Worm (Caenorhabditis elegans) whole organism, L1 larva: ENCODE results near the gene che-6.

Experiments used
- C04F5.9 ChIP-seq: sonication (generic microtip); optimal IDR thresholded peaks from 2 replicates; lab custom pipeline; 2016; ENCODE audit warnings: missing genetic modification characterization, missing compliant biosample characterization
- C16A3.4 ChIP-seq: fragments of 150-350 bp; optimal IDR thresholded peaks from 2 replicates; lab custom pipeline; 2014; ENCODE audit warnings: missing biosample characterization, missing genetic modification characterization
- C34B4.2 ChIP-seq: sonication (generic microtip); optimal IDR thresholded peaks from 2 replicates; lab custom pipeline; 2017; ENCODE audit warnings: mild to moderate bottlenecking, missing genetic modification characterization, missing compliant biosample characterization
- F16B12.6 ChIP-seq: fragments of 150-350 bp; optimal IDR thresholded peaks from 2 replicates; lab custom pipeline; 2014; ENCODE audit warnings: missing biosample characterization, missing genetic modification characterization
- aha-1 ChIP-seq: fragments of 150-350 bp; optimal IDR thresholded peaks from 2 replicates; lab custom pipeline; 2014; ENCODE audit warnings: missing biosample characterization, missing genetic modification characterization
- ama-1 ChIP-seq: fragments of 150-350 bp; optimal IDR thresholded peaks from 2 replicates; lab custom pipeline; 2014
- blmp-1 ChIP-seq: fragments of 150-350 bp; optimal IDR thresholded peaks from 2 replicates; lab custom pipeline; 2014; ENCODE audit warnings: missing biosample characterization, missing genetic modification characterization
- ceh-63 ChIP-seq: fragments of 200-800 bp; sonication (Bioruptor generic); optimal IDR thresholded peaks from 2 replicates; lab custom pipeline; 2018; ENCODE audit warnings: mild to moderate bottlenecking, missing genetic modification characterization, missing compliant biosample characterization
- ceh-8 ChIP-seq: fragments of 200-800 bp; sonication (Bioruptor generic); optimal IDR thresholded peaks from 2 replicates; lab custom pipeline; 2018; ENCODE audit warnings: mild to moderate bottlenecking, missing genetic modification characterization, moderate library complexity, missing compliant biosample characterization
- ceh-82 ChIP-seq, 3 experiments: fragments of 150-350 bp in 1 of 3; sonication (generic microtip) in 2 of 3; optimal IDR thresholded peaks; 2 replicates each; lab custom pipeline; 2014 to 2017; ENCODE audit warnings: missing biosample characterization in 3 of 3, missing genetic modification characterization in 3 of 3
- ceh-90 ChIP-seq: sonication (generic microtip); optimal IDR thresholded peaks from 2 replicates; lab custom pipeline; 2016; ENCODE audit warnings: missing genetic modification characterization, missing compliant biosample characterization
- ces-1 ChIP-seq: fragments of 150-350 bp; optimal IDR thresholded peaks from 2 replicates; lab custom pipeline; 2014; ENCODE audit warnings: missing biosample characterization, missing genetic modification reagents, missing genetic modification characterization
- dpl-1 ChIP-seq, 3 experiments: fragments of 150-350 bp in 2 of 3; sonication (generic microtip) in 1 of 3; optimal IDR thresholded peaks; 2 replicates each; lab custom pipeline; 2014 to 2017; ENCODE audit warnings: missing biosample characterization in 3 of 3, missing genetic modification characterization in 3 of 3, missing genetic modification reagents in 3 of 3
- dsc-1 ChIP-seq: sonication (generic microtip); optimal IDR thresholded peaks from 2 replicates; lab custom pipeline; 2016; ENCODE audit warnings: mild to moderate bottlenecking, missing genetic modification characterization, missing compliant biosample characterization
- efl-1 ChIP-seq, 4 experiments: fragments of 150-350 bp; optimal IDR thresholded peaks in 3 of 4; peaks in 1 of 4; 1 replicate in 1 of 4; 2 replicates in 3 of 4; lab custom pipeline; 2014; ENCODE audit warnings: missing biosample characterization in 2 of 4, missing genetic modification characterization in 2 of 4, missing genetic modification reagents in 2 of 4
- egl-13 ChIP-seq: sonication (generic microtip); optimal IDR thresholded peaks from 2 replicates; lab custom pipeline; 2016; ENCODE audit warnings: missing genotype, missing genetic modification reagents, missing genetic modification characterization, missing compliant biosample characterization
- egl-27 ChIP-seq, 2 experiments: fragments of 150-350 bp in 1 of 2; sonication (generic microtip); optimal IDR thresholded peaks; 3 replicates each; lab custom pipeline; 2017 to 2018; ENCODE audit warnings: missing biosample characterization in 2 of 2, missing genetic modification characterization in 2 of 2, missing genetic modification reagents in 2 of 2
- ets-5 ChIP-seq: fragments of 200-800 bp; sonication (Bioruptor generic); IDR thresholded peaks from 2 replicates; pipeline ENCODE4 v1.3.6; 2022; ENCODE audit warnings: missing genetic modification characterization, missing compliant biosample characterization
- fkh-10 ChIP-seq: sonication (generic microtip); optimal IDR thresholded peaks from 2 replicates; lab custom pipeline; 2017; ENCODE audit warnings: missing biosample characterization, missing genetic modification reagents, missing genetic modification characterization
- fkh-4 ChIP-seq: sonication (generic microtip); optimal IDR thresholded peaks from 2 replicates; lab custom pipeline; 2016; ENCODE audit warnings: missing compliant biosample characterization, missing genetic modification characterization, borderline replicate concordance
- fkh-8 ChIP-seq: sonication (generic microtip); optimal IDR thresholded peaks from 2 replicates; lab custom pipeline; 2016; ENCODE audit warnings: mild to moderate bottlenecking, missing genetic modification characterization, missing compliant biosample characterization
- grh-1 ChIP-seq: fragments of 200-800 bp; sonication (Bioruptor generic); IDR thresholded peaks from 2 replicates; pipeline ENCODE4 v1.3.6; 2022; ENCODE audit warnings: missing genetic modification reagents, missing genetic modification characterization, missing compliant biosample characterization
- hpl-2 ChIP-seq: fragments of 150-350 bp; optimal IDR thresholded peaks from 2 replicates; lab custom pipeline; 2014; ENCODE audit warnings: missing biosample characterization, missing genetic modification reagents, missing genetic modification characterization
- irx-1 ChIP-seq: sonication (generic microtip); optimal IDR thresholded peaks from 2 replicates; lab custom pipeline; 2016; ENCODE audit warnings: missing genetic modification characterization, missing compliant biosample characterization
- lin-13 ChIP-seq: fragments of 150-350 bp; optimal IDR thresholded peaks from 2 replicates; lab custom pipeline; 2014; ENCODE audit warnings: missing biosample characterization, missing genetic modification reagents, missing genetic modification characterization
- lin-14 ChIP-seq: fragments of 200-800 bp; sonication (Bioruptor generic); optimal IDR thresholded peaks from 2 replicates; lab custom pipeline; 2018; ENCODE audit warnings: mild to moderate bottlenecking, missing genetic modification characterization, moderate library complexity, missing compliant biosample characterization
- lin-15B ChIP-seq: fragments of 150-350 bp; sonication (generic microtip); optimal IDR thresholded peaks from 3 replicates; lab custom pipeline; 2014; ENCODE audit warnings: missing biosample characterization, missing genetic modification characterization
- lin-39 ChIP-seq: fragments of 150-350 bp; optimal IDR thresholded peaks from 2 replicates; lab custom pipeline; 2014; ENCODE audit warnings: missing biosample characterization, missing genetic modification reagents, missing genetic modification characterization
- lir-3 ChIP-seq: sonication (generic microtip); optimal IDR thresholded peaks from 2 replicates; lab custom pipeline; 2016; ENCODE audit warnings: mild to moderate bottlenecking, missing genetic modification characterization, moderate library complexity, missing compliant biosample characterization; ENCODE audit not compliant: poor library complexity
- mef-2 ChIP-seq: fragments of 150-350 bp; optimal IDR thresholded peaks from 2 replicates; lab custom pipeline; 2014; ENCODE audit warnings: missing biosample characterization, missing genetic modification characterization
- nhr-12 ChIP-seq: sonication (generic microtip); optimal IDR thresholded peaks from 2 replicates; lab custom pipeline; 2017; ENCODE audit warnings: missing biosample characterization, missing genetic modification characterization
- nhr-19 ChIP-seq: fragments of 200-800 bp; sonication (Bioruptor generic); conservative IDR thresholded peaks from 2 replicates; pipeline ENCODE4 v1.3.6; 2022; ENCODE audit warnings: missing genetic modification characterization, missing compliant biosample characterization
- nhr-71 ChIP-seq: sonication (generic microtip); optimal IDR thresholded peaks from 2 replicates; lab custom pipeline; 2016; ENCODE audit warnings: mild to moderate bottlenecking, missing genetic modification characterization, moderate library complexity, missing compliant biosample characterization
- nhr-85 ChIP-seq: sonication (generic microtip); peaks from one replicate; lab custom pipeline; 2016; ENCODE audit warnings: missing genetic modification characterization, inconsistent platforms, missing compliant biosample characterization
- nhr-90 ChIP-seq: sonication (generic microtip); optimal IDR thresholded peaks from 2 replicates; lab custom pipeline; 2016; ENCODE audit warnings: mild to moderate bottlenecking, missing genetic modification characterization, missing compliant biosample characterization; ENCODE audit not compliant: poor library complexity
- pag-3 ChIP-seq: sonication (generic microtip); optimal IDR thresholded peaks from 2 replicates; lab custom pipeline; 2017; ENCODE audit warnings: missing genetic modification characterization, mild to moderate bottlenecking, missing compliant biosample characterization, antibody characterized with exemption, borderline replicate concordance; ENCODE audit not compliant: insufficient read depth
- pqm-1 ChIP-seq: sonication (generic microtip); optimal IDR thresholded peaks from 3 replicates; lab custom pipeline; 2017; ENCODE audit warnings: missing biosample characterization, missing genetic modification characterization
- rnt-1 ChIP-seq: sonication (generic microtip); optimal IDR thresholded peaks from 2 replicates; lab custom pipeline; 2016; ENCODE audit warnings: mild to moderate bottlenecking, missing genetic modification characterization, moderate library complexity, missing compliant biosample characterization
- snu-23 ChIP-seq: sonication (generic microtip); optimal IDR thresholded peaks from 2 replicates; lab custom pipeline; 2016; ENCODE audit warnings: missing genetic modification characterization, missing compliant biosample characterization
- sox-4 ChIP-seq: sonication (generic microtip); optimal IDR thresholded peaks from 2 replicates; lab custom pipeline; 2016; ENCODE audit warnings: missing genetic modification characterization, missing compliant biosample characterization
- sup-37 ChIP-seq: fragments of 200-800 bp; sonication (Bioruptor generic); optimal IDR thresholded peaks from 2 replicates; lab custom pipeline; 2018; ENCODE audit warnings: mild to moderate bottlenecking, missing genetic modification characterization, missing compliant biosample characterization
- unc-30 ChIP-seq: sonication (generic microtip); optimal IDR thresholded peaks from 2 replicates; lab custom pipeline; 2017; ENCODE audit warnings: missing biosample characterization, missing genetic modification characterization
- unc-62 ChIP-seq: fragments of 150-350 bp; optimal IDR thresholded peaks from 2 replicates; lab custom pipeline; 2014; ENCODE audit warnings: missing biosample characterization, missing genetic modification reagents, missing genetic modification characterization
- unc-86 ChIP-seq: sonication (generic microtip); optimal IDR thresholded peaks from 2 replicates; lab custom pipeline; 2016; ENCODE audit warnings: missing genetic modification characterization, missing compliant biosample characterization
- unc-98 ChIP-seq: fragments of 200-800 bp; sonication (Bioruptor generic); IDR thresholded peaks from 2 replicates; pipeline ENCODE4 v1.3.6; 2022; ENCODE audit warnings: missing genetic modification characterization, missing compliant biosample characterization
- ztf-11 ChIP-seq, 2 experiments: sonication (generic microtip); optimal IDR thresholded peaks; 2 replicates each; lab custom pipeline; 2016 to 2017; ENCODE audit warnings: missing genetic modification characterization in 2 of 2, missing biosample characterization in 1 of 2, missing compliant biosample characterization in 1 of 2

che-6 gene

DNA sequence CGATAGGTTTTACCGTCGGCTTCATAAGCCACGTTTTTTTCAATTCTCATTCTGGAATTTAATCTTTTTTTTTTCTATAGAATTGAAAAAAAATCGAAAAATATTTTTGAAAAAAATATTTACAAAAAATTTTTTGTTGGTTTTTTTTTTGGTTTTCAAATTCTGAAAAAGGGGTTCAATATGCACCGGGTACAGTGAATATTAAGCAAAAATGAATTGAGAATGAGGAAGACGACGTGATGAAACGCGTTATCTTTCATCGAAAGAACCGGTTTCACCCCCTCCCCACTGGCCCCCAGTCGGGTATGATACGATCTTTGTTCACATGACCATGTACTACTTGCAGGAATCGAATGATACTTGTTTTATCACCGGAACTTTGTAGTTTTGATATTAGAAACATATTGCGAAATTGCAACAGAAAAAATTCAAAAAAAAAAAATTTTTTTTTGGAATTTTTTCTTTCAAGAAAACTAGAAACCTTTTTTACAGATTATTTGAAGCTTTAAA lies 38.1 kb upstream of the che-6 start, which contains the start of gene C54E4.5 (continued):
- TF ChIP-seq pag-3: no peak
- TF ChIP-seq mef-2: no peak
- TF ChIP-seq ceh-63 (GFP tag; lab: Kevin White, UChicago): no peak
- no peak for TF ChIP-seq irx-1 (tag; lab: Kevin White, UChicago)
- peak in 1 of 3 experiments; percentile 18 for TF ChIP-seq dpl-1 (GFP tag; optimal IDR thresholded peaks at IDR 0.05; lab: Kevin White, UChicago)
- TF ChIP-seq C34B4.2: no peak
- TF ChIP-seq unc-62 (GFP tag; lab: Kevin White, UChicago): no peak
- TF ChIP-seq ces-1 (GFP tag; lab: Kevin White, UChicago): no peak
- TF ChIP-seq hpl-2 (GFP tag; lab: Kevin White, UChicago): no peak
- TF ChIP-seq fkh-10: no peak
- TF ChIP-seq unc-98: no peak
- no peak for TF ChIP-seq sox-4 (tag; lab: Kevin White, UChicago)
- no peak for TF ChIP-seq ama-1 (lab: Kevin White, UChicago)
- no peak for TF ChIP-seq ceh-90 (tag; lab: Kevin White, UChicago)
- TF ChIP-seq lin-13 (GFP tag; lab: Kevin White, UChicago): peak; percentile 4
- TF ChIP-seq F16B12.6: no peak
- no peak for TF ChIP-seq fkh-8 (tag; lab: Kevin White, UChicago)
- peak; percentile 45 for TF ChIP-seq nhr-19 (GFP tag; lab: Robert Waterston, UW)
- no peak for TF ChIP-seq unc-30 (tag; lab: Kevin White, UChicago)
- TF ChIP-seq ets-5 (GFP tag; lab: Robert Waterston, UW): no peak
- no peak for TF ChIP-seq egl-27 (tag; optimal IDR thresholded peaks at IDR 0.05; lab: Kevin White, UChicago)
- TF ChIP-seq unc-86 (tag; lab: Kevin White, UChicago): no peak
- no peak for TF ChIP-seq aha-1
- peak; percentile 3 for TF ChIP-seq rnt-1 (tag; lab: Kevin White, UChicago)
- no peak for TF ChIP-seq lin-39 (tag; lab: Kevin White, UChicago)
- TF ChIP-seq pqm-1 (tag; lab: Kevin White, UChicago): no peak
- TF ChIP-seq C04F5.9 (tag; lab: Kevin White, UChicago): no peak
- no peak for TF ChIP-seq ceh-82 (tag; optimal IDR thresholded peaks at IDR 0.05; lab: Kevin White, UChicago)
- TF ChIP-seq fkh-4 (tag; lab: Kevin White, UChicago): no peak
- no peak for TF ChIP-seq C16A3.4 (tag; lab: Kevin White, UChicago)
- peak; percentile 53 for TF ChIP-seq nhr-90 (tag; lab: Kevin White, UChicago)
- no peak for TF ChIP-seq egl-13
- no peak for TF ChIP-seq lir-3 (tag; lab: Kevin White, UChicago)
- no peak for TF ChIP-seq dsc-1 (tag; lab: Kevin White, UChicago)
- no peak for TF ChIP-seq lin-14 (GFP tag; lab: Kevin White, UChicago)
- no peak for TF ChIP-seq nhr-12
- TF ChIP-seq grh-1 (GFP tag; lab: Robert Waterston, UW): peak; percentile 96
- no peak for TF ChIP-seq lin-15B (tag; lab: Kevin White, UChicago)
- no peak for TF ChIP-seq ztf-11 (tag; optimal IDR thresholded peaks at IDR 0.05; lab: Kevin White, UChicago)
- no peak for TF ChIP-seq sup-37 (GFP tag; lab: Kevin White, UChicago)
- no peak for TF ChIP-seq ceh-8 (GFP tag; lab: Kevin White, UChicago)

DNA sequence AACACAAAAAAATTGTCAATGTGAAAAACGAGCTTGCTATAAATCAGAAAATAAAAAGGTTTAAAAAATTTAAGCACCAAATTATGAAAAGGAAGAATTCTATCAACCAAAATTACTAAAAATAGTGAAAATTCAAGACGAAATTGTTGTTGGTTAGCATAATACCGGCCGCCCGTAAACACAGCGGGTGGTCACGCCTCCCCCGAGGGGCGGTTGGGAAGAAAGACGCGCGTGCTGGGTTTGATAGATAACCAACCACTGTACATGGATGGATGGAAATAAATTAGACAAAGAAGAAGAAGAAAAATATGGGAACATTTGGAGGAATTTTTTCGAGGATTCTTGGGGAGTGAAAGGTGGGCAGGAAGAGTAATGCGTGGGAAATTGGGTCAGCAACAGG lies 31.1 kb upstream of the che-6 start:
- TF ChIP-seq efl-1 (optimal IDR thresholded peaks at IDR 0.05; lab: Kevin White, UChicago) (no peak), efl-1 (GFP tag; optimal IDR thresholded peaks at IDR 0.05 in 1 of 2; lab: Kevin White, UChicago) (peak in 1 of 2 experiments; percentile 39), ces-1 (GFP tag; lab: Kevin White, UChicago) (no peak), fkh-8 (tag; lab: Kevin White, UChicago) (no peak), nhr-19 (GFP tag; lab: Robert Waterston, UW) (no peak), nhr-85 (tag; lab: Kevin White, UChicago) (peak; percentile 71), blmp-1 (peak; percentile 35), nhr-71 (tag; lab: Kevin White, UChicago) (no peak), snu-23 (GFP tag; lab: Kevin White, UChicago) (no peak)
